Worm (Caenorhabditis elegans) whole organism, L3 larva: Measurements from ENCODE around the gene C34B4.3.
A peak's percentile ranks its signal among the peaks of the same experiment; 100 is the strongest.

Experiments
- R02D3.7 ChIP-seq: fragments of 150-350 bp; optimal IDR thresholded peaks from 2 replicates; lab custom pipeline; 2014; ENCODE audit warnings: missing biosample characterization, missing genetic modification characterization
- ZK546.5 ChIP-seq: sonication (generic microtip); optimal IDR thresholded peaks from 2 replicates; lab custom pipeline; 2017; ENCODE audit warnings: missing biosample characterization, missing genetic modification characterization
- aly-2 ChIP-seq: fragments of 150-350 bp; optimal IDR thresholded peaks from 2 replicates; lab custom pipeline; 2014; ENCODE audit warnings: missing biosample characterization, missing genetic modification characterization
- ama-1 ChIP-seq: fragments of 150-350 bp; optimal IDR thresholded peaks from 2 replicates; lab custom pipeline; 2018
- ceh-28 ChIP-seq: fragments of 150-350 bp; optimal IDR thresholded peaks from 2 replicates; lab custom pipeline; 2014; ENCODE audit warnings: missing biosample characterization, missing genetic modification reagents, missing genetic modification characterization
- ceh-82 ChIP-seq: fragments of 150-350 bp; optimal IDR thresholded peaks from 2 replicates; lab custom pipeline; 2014; ENCODE audit warnings: missing biosample characterization, missing genetic modification characterization
- ceh-9 ChIP-seq: sonication (generic microtip); optimal IDR thresholded peaks from 2 replicates; lab custom pipeline; 2018; ENCODE audit warnings: missing biosample characterization, missing genetic modification characterization
- daf-12 ChIP-seq: fragments of 150-350 bp; optimal IDR thresholded peaks from 2 replicates; lab custom pipeline; 2014; ENCODE audit warnings: missing biosample characterization, missing genetic modification reagents, missing genetic modification characterization
- egl-5 ChIP-seq: fragments of 150-350 bp; optimal IDR thresholded peaks from 2 replicates; lab custom pipeline; 2017; ENCODE audit warnings: missing biosample characterization, missing genetic modification reagents, missing genetic modification characterization, inconsistent platforms
- elt-1 ChIP-seq: fragments of 150-350 bp; optimal IDR thresholded peaks from 2 replicates; lab custom pipeline; 2014; ENCODE audit warnings: missing biosample characterization, missing genetic modification characterization
- elt-2 ChIP-seq: sonication (generic microtip); optimal IDR thresholded peaks from 2 replicates; lab custom pipeline; 2016; ENCODE audit warnings: missing genetic modification reagents, mild to moderate bottlenecking, missing genetic modification characterization, missing compliant biosample characterization
- eor-1 ChIP-seq, 2 experiments: fragments of 150-350 bp; optimal IDR thresholded peaks; 2 replicates each; lab custom pipeline; 2014 to 2018; ENCODE audit warnings: missing biosample characterization in 2 of 2, missing genetic modification characterization in 2 of 2
- fkh-2 ChIP-seq: fragments of 150-350 bp; optimal IDR thresholded peaks from 2 replicates; lab custom pipeline; 2014; ENCODE audit warnings: missing biosample characterization, missing genetic modification reagents, missing genetic modification characterization
- fos-1 ChIP-seq: fragments of 150-350 bp; optimal IDR thresholded peaks from 2 replicates; lab custom pipeline; 2014; ENCODE audit warnings: missing biosample characterization, missing genetic modification characterization
- hmg-11 ChIP-seq: sonication (generic microtip); optimal IDR thresholded peaks from 2 replicates; lab custom pipeline; 2016; ENCODE audit warnings: missing genetic modification characterization, missing compliant biosample characterization
- jun-1 ChIP-seq: fragments of 150-350 bp; optimal IDR thresholded peaks from 2 replicates; lab custom pipeline; 2014; ENCODE audit warnings: missing biosample characterization, missing genetic modification reagents, missing genetic modification characterization
- lin-15B ChIP-seq: fragments of 150-350 bp; optimal IDR thresholded peaks from 2 replicates; lab custom pipeline; 2014; ENCODE audit warnings: missing biosample characterization, missing genetic modification characterization
- lin-39 ChIP-seq: fragments of 150-350 bp; optimal IDR thresholded peaks from 2 replicates; lab custom pipeline; 2018; ENCODE audit warnings: missing biosample characterization, missing genetic modification reagents, missing genetic modification characterization
- lsy-12 ChIP-seq: sonication (generic microtip); optimal IDR thresholded peaks from 2 replicates; lab custom pipeline; 2016; ENCODE audit warnings: mild to moderate bottlenecking, missing genetic modification characterization, missing compliant biosample characterization
- mml-1 ChIP-seq: fragments of 150-350 bp; sonication (generic microtip); optimal IDR thresholded peaks from 3 replicates; lab custom pipeline; 2014; ENCODE audit warnings: missing biosample characterization, missing genetic modification characterization
- nfya-1 ChIP-seq: sonication (generic microtip); optimal IDR thresholded peaks from 2 replicates; lab custom pipeline; 2017; ENCODE audit warnings: missing genetic modification characterization, mild to moderate bottlenecking, missing compliant biosample characterization, antibody characterized with exemption, moderate library complexity; ENCODE audit not compliant: insufficient read depth
- nhr-11 ChIP-seq: fragments of 150-350 bp; optimal IDR thresholded peaks from 2 replicates; lab custom pipeline; 2014; ENCODE audit warnings: missing biosample characterization, missing genetic modification characterization
- nhr-12 ChIP-seq: fragments of 150-350 bp; optimal IDR thresholded peaks from 2 replicates; lab custom pipeline; 2014; ENCODE audit warnings: missing biosample characterization, missing genetic modification characterization
- nhr-28 ChIP-seq: fragments of 150-350 bp; optimal IDR thresholded peaks from 2 replicates; lab custom pipeline; 2014; ENCODE audit warnings: missing biosample characterization, missing genetic modification characterization
- nhr-43 ChIP-seq: sonication (generic microtip); optimal IDR thresholded peaks from 2 replicates; lab custom pipeline; 2016; ENCODE audit warnings: mild to moderate bottlenecking, missing genetic modification characterization, missing compliant biosample characterization; ENCODE audit not compliant: poor library complexity, severe bottlenecking
- nhr-77 ChIP-seq: fragments of 150-350 bp; optimal IDR thresholded peaks from 2 replicates; lab custom pipeline; 2014; ENCODE audit warnings: missing biosample characterization, missing genetic modification characterization
- pha-4 ChIP-seq: fragments of 150-350 bp; optimal IDR thresholded peaks from 2 replicates; lab custom pipeline; 2014; ENCODE audit warnings: missing biosample characterization, missing genetic modification reagents, missing genetic modification characterization
- pqm-1 ChIP-seq: fragments of 150-350 bp; optimal IDR thresholded peaks from 2 replicates; lab custom pipeline; 2017; ENCODE audit warnings: missing biosample characterization, missing genetic modification characterization, inconsistent platforms
- sea-2 ChIP-seq: fragments of 150-350 bp; sonication (generic microtip); optimal IDR thresholded peaks from 4 replicates; lab custom pipeline; 2014; ENCODE audit warnings: missing biosample characterization, missing genetic modification reagents, missing genetic modification characterization
- snpc-4 ChIP-seq: fragments of 150-350 bp; optimal IDR thresholded peaks from 2 replicates; lab custom pipeline; 2014; ENCODE audit warnings: missing biosample characterization, missing genetic modification characterization
- tbx-2 ChIP-seq: sonication (generic microtip); optimal IDR thresholded peaks from 2 replicates; lab custom pipeline; 2016; ENCODE audit warnings: mild to moderate bottlenecking, missing genetic modification characterization, missing compliant biosample characterization
- unc-39 ChIP-seq: sonication (generic microtip); optimal IDR thresholded peaks from 4 replicates; lab custom pipeline; 2017; ENCODE audit warnings: missing biosample characterization, missing genetic modification characterization
- unc-62 ChIP-seq: fragments of 150-350 bp; sonication (generic microtip); optimal IDR thresholded peaks from 4 replicates; lab custom pipeline; 2014; ENCODE audit warnings: missing biosample characterization, missing genetic modification reagents, missing genetic modification characterization
- ztf-11 ChIP-seq: fragments of 150-350 bp; optimal IDR thresholded peaks from 2 replicates; lab custom pipeline; 2014; ENCODE audit warnings: missing biosample characterization, missing genetic modification characterization
- ztf-4 ChIP-seq: fragments of 150-350 bp; optimal IDR thresholded peaks from 2 replicates; lab custom pipeline; 2014; ENCODE audit warnings: missing biosample characterization, missing genetic modification characterization

Gene C34B4.3

ce11 chrV:13111599-13112191 lies 40.7 kb upstream of the C34B4.3 start:
- TF ChIP-seq fos-1 (tag; lab: Kevin White, UChicago) (no peak), pha-4 (tag; lab: Kevin White, UChicago) (no peak), ceh-9 (no peak), elt-1 (tag; lab: Kevin White, UChicago) (peak; percentile 36), nhr-77 (tag; lab: Kevin White, UChicago) (no peak), lin-39 (tag; lab: Kevin White, UChicago) (peak; percentile 73)

ce11 chrV:13105840-13106429 lies 35.0 kb upstream of the C34B4.3 start:
- TF ChIP-seq fos-1 (tag; lab: Kevin White, UChicago) (no peak), egl-5 (tag; lab: Kevin White, UChicago) (peak; percentile 45)

ce11 chrV:13095654-13096053 lies 24.7 kb upstream of the C34B4.3 start, which contains the start of gene C34B4.5:
Gene C34B4.5, plus strand, starts transcription at chrV:13095954.
- no peak for TF ChIP-seq ceh-28
- no peak for TF ChIP-seq nhr-77 (tag; lab: Kevin White, UChicago)
- TF ChIP-seq ZK546.5 (tag; lab: Kevin White, UChicago), result no peak
- TF ChIP-seq ama-1, result no peak
- TF ChIP-seq nfya-1 (tag; lab: Kevin White, UChicago), result no peak
- TF ChIP-seq tbx-2 (tag; lab: Kevin White, UChicago), result no peak
- no peak for TF ChIP-seq mml-1
- no peak for TF ChIP-seq elt-1 (tag; lab: Kevin White, UChicago)
- no peak for TF ChIP-seq jun-1 (tag; lab: Kevin White, UChicago)

- no peak for TF ChIP-seq ztf-11
- TF ChIP-seq unc-39 (tag; lab: Kevin White, UChicago), result no peak
- no peak for TF ChIP-seq hmg-11 (tag; lab: Kevin White, UChicago)
- no peak for TF ChIP-seq nhr-28 (tag; lab: Kevin White, UChicago)
- TF ChIP-seq R02D3.7 (tag; lab: Kevin White, UChicago), result no peak
- no peak for TF ChIP-seq ztf-4 (tag; lab: Kevin White, UChicago)
- no peak for TF ChIP-seq ceh-82
- no peak for TF ChIP-seq daf-12
- TF ChIP-seq snpc-4 (tag; lab: Kevin White, UChicago), result no peak
- TF ChIP-seq sea-2 (GFP tag; lab: Kevin White, UChicago), result no peak
- TF ChIP-seq lsy-12 (tag; lab: Kevin White, UChicago), result no peak
- TF ChIP-seq fkh-2 (tag; lab: Kevin White, UChicago), result no peak
- no peak for TF ChIP-seq nhr-43 (tag; lab: Kevin White, UChicago)
- no peak for TF ChIP-seq jun-1 (tag; lab: Kevin White, UChicago)
- TF ChIP-seq, all 47 proteins: peak for 0
Observed at ce11 chrV:13092349-13092748, 21.4 kb upstream of the C34B4.3 start, which contains the start of gene lurp-4. Gene lurp-4, plus strand, starts transcription at chrV:13092649.

ce11 chrV:13090130-13090770 lies 19.3 kb upstream of the C34B4.3 start, which contains the start of gene C34B4.4:
Gene C34B4.4, plus strand, starts transcription at chrV:13090405.
- TF ChIP-seq lsy-12 (tag; lab: Kevin White, UChicago), result peak; percentile 80
- TF ChIP-seq ama-1, result peak; percentile 54
- no peak for TF ChIP-seq ztf-4 (tag; lab: Kevin White, UChicago)
- TF ChIP-seq unc-62 (GFP tag; lab: Kevin White, UChicago), result no peak
- no peak for TF ChIP-seq lin-15B (tag; lab: Kevin White, UChicago)
- TF ChIP-seq fos-1 (tag; lab: Kevin White, UChicago), result no peak
- no peak for TF ChIP-seq aly-2 (tag; lab: Kevin White, UChicago)
- TF ChIP-seq ceh-9, result no peak
- no peak for TF ChIP-seq nhr-77 (tag; lab: Kevin White, UChicago)
- TF ChIP-seq elt-2, result peak; percentile 38
- no peak for TF ChIP-seq pqm-1 (tag; lab: Kevin White, UChicago)
- peak; percentile 21 for TF ChIP-seq ceh-28
- TF ChIP-seq snpc-4 (tag; lab: Kevin White, UChicago), result no peak
- no peak for TF ChIP-seq eor-1 (tag; optimal IDR thresholded peaks at IDR 0.05; lab: Kevin White, UChicago)
- TF ChIP-seq nhr-12 (tag; lab: Kevin White, UChicago), result no peak
- TF ChIP-seq ZK546.5 (tag; lab: Kevin White, UChicago), result no peak
- TF ChIP-seq lin-39 (tag; lab: Kevin White, UChicago), result no peak
- TF ChIP-seq nhr-43 (tag; lab: Kevin White, UChicago), result peak; percentile 40
- TF ChIP-seq nhr-11, result no peak
